Worm (Caenorhabditis elegans) whole organism, L3 larva: ENCODE measurements around the gene C13B4.1.

Experiments used
- R02D3.7 ChIP-seq: fragments of 150-350 bp; optimal IDR thresholded peaks from 2 replicates; lab custom pipeline; 2014; ENCODE audit warnings: missing biosample characterization, missing genetic modification characterization
- ZK546.5 ChIP-seq: sonication (generic microtip); optimal IDR thresholded peaks from 2 replicates; lab custom pipeline; 2017; ENCODE audit warnings: missing biosample characterization, missing genetic modification characterization
- ceh-16 ChIP-seq: sonication (generic microtip); optimal IDR thresholded peaks from 2 replicates; lab custom pipeline; 2017; ENCODE audit warnings: missing biosample characterization, missing genetic modification characterization
- ceh-28 ChIP-seq: fragments of 150-350 bp; optimal IDR thresholded peaks from 2 replicates; lab custom pipeline; 2014; ENCODE audit warnings: missing biosample characterization, missing genetic modification reagents, missing genetic modification characterization
- ceh-82 ChIP-seq: fragments of 150-350 bp; optimal IDR thresholded peaks from 2 replicates; lab custom pipeline; 2014; ENCODE audit warnings: missing biosample characterization, missing genetic modification characterization
- daf-12 ChIP-seq: fragments of 150-350 bp; optimal IDR thresholded peaks from 2 replicates; lab custom pipeline; 2014; ENCODE audit warnings: missing biosample characterization, missing genetic modification reagents, missing genetic modification characterization
- egl-5 ChIP-seq: fragments of 150-350 bp; optimal IDR thresholded peaks from 2 replicates; lab custom pipeline; 2017; ENCODE audit warnings: missing biosample characterization, missing genetic modification reagents, missing genetic modification characterization, inconsistent platforms
- elt-1 ChIP-seq: fragments of 150-350 bp; optimal IDR thresholded peaks from 2 replicates; lab custom pipeline; 2014; ENCODE audit warnings: missing biosample characterization, missing genetic modification characterization
- elt-2 ChIP-seq: sonication (generic microtip); optimal IDR thresholded peaks from 2 replicates; lab custom pipeline; 2016; ENCODE audit warnings: missing genetic modification reagents, mild to moderate bottlenecking, missing genetic modification characterization, missing compliant biosample characterization
- eor-1 ChIP-seq, 2 experiments: fragments of 150-350 bp; optimal IDR thresholded peaks; 2 replicates each; lab custom pipeline; 2014 to 2018; ENCODE audit warnings: missing biosample characterization in 2 of 2, missing genetic modification characterization in 2 of 2
- fkh-10 ChIP-seq: sonication (generic microtip); optimal IDR thresholded peaks from 2 replicates; lab custom pipeline; 2017; ENCODE audit warnings: missing biosample characterization, missing genetic modification reagents, missing genetic modification characterization
- fkh-2 ChIP-seq: fragments of 150-350 bp; optimal IDR thresholded peaks from 2 replicates; lab custom pipeline; 2014; ENCODE audit warnings: missing biosample characterization, missing genetic modification reagents, missing genetic modification characterization
- fos-1 ChIP-seq: fragments of 150-350 bp; optimal IDR thresholded peaks from 2 replicates; lab custom pipeline; 2014; ENCODE audit warnings: missing biosample characterization, missing genetic modification characterization
- hmg-11 ChIP-seq: sonication (generic microtip); optimal IDR thresholded peaks from 2 replicates; lab custom pipeline; 2016; ENCODE audit warnings: missing genetic modification characterization, missing compliant biosample characterization
- jun-1 ChIP-seq: fragments of 150-350 bp; optimal IDR thresholded peaks from 2 replicates; lab custom pipeline; 2014; ENCODE audit warnings: missing biosample characterization, missing genetic modification reagents, missing genetic modification characterization
- lin-15B ChIP-seq: fragments of 150-350 bp; optimal IDR thresholded peaks from 2 replicates; lab custom pipeline; 2014; ENCODE audit warnings: missing biosample characterization, missing genetic modification characterization
- lin-39 ChIP-seq: fragments of 150-350 bp; optimal IDR thresholded peaks from 2 replicates; lab custom pipeline; 2018; ENCODE audit warnings: missing biosample characterization, missing genetic modification reagents, missing genetic modification characterization
- lsy-12 ChIP-seq: sonication (generic microtip); optimal IDR thresholded peaks from 2 replicates; lab custom pipeline; 2016; ENCODE audit warnings: mild to moderate bottlenecking, missing genetic modification characterization, missing compliant biosample characterization
- mdl-1 ChIP-seq: fragments of 150-350 bp; optimal IDR thresholded peaks from 2 replicates; lab custom pipeline; 2014; ENCODE audit warnings: missing biosample characterization, missing genetic modification characterization
- mml-1 ChIP-seq: fragments of 150-350 bp; sonication (generic microtip); optimal IDR thresholded peaks from 3 replicates; lab custom pipeline; 2014; ENCODE audit warnings: missing biosample characterization, missing genetic modification characterization
- nfya-1 ChIP-seq: sonication (generic microtip); optimal IDR thresholded peaks from 2 replicates; lab custom pipeline; 2017; ENCODE audit warnings: missing genetic modification characterization, mild to moderate bottlenecking, missing compliant biosample characterization, antibody characterized with exemption, moderate library complexity; ENCODE audit not compliant: insufficient read depth
- nhr-11 ChIP-seq: fragments of 150-350 bp; optimal IDR thresholded peaks from 2 replicates; lab custom pipeline; 2014; ENCODE audit warnings: missing biosample characterization, missing genetic modification characterization
- nhr-237 ChIP-seq: fragments of 150-350 bp; optimal IDR thresholded peaks from 2 replicates; lab custom pipeline; 2014; ENCODE audit warnings: missing biosample characterization, missing genetic modification characterization
- nhr-25 ChIP-seq: sonication (generic microtip); optimal IDR thresholded peaks from 2 replicates; lab custom pipeline; 2017; ENCODE audit warnings: missing biosample characterization, missing genetic modification characterization
- nhr-28 ChIP-seq: fragments of 150-350 bp; optimal IDR thresholded peaks from 2 replicates; lab custom pipeline; 2014; ENCODE audit warnings: missing biosample characterization, missing genetic modification characterization
- nhr-67 ChIP-seq: fragments of 150-350 bp; optimal IDR thresholded peaks from 2 replicates; lab custom pipeline; 2014; ENCODE audit warnings: missing biosample characterization, missing genetic modification characterization
- nhr-76 ChIP-seq: fragments of 150-350 bp; sonication (generic microtip); optimal IDR thresholded peaks from 5 replicates; lab custom pipeline; 2014; ENCODE audit warnings: missing biosample characterization, missing genetic modification characterization
- nhr-77 ChIP-seq: fragments of 150-350 bp; optimal IDR thresholded peaks from 2 replicates; lab custom pipeline; 2014; ENCODE audit warnings: missing biosample characterization, missing genetic modification characterization
- pha-4 ChIP-seq: fragments of 150-350 bp; optimal IDR thresholded peaks from 2 replicates; lab custom pipeline; 2014; ENCODE audit warnings: missing biosample characterization, missing genetic modification reagents, missing genetic modification characterization
- pqm-1 ChIP-seq: fragments of 150-350 bp; optimal IDR thresholded peaks from 2 replicates; lab custom pipeline; 2017; ENCODE audit warnings: missing biosample characterization, missing genetic modification characterization, inconsistent platforms
- skn-1 ChIP-seq: fragments of 150-350 bp; optimal IDR thresholded peaks from 2 replicates; lab custom pipeline; 2014; ENCODE audit warnings: missing biosample characterization, missing genetic modification characterization
- snpc-4 ChIP-seq: fragments of 150-350 bp; optimal IDR thresholded peaks from 2 replicates; lab custom pipeline; 2014; ENCODE audit warnings: missing biosample characterization, missing genetic modification characterization
- tbx-2 ChIP-seq: sonication (generic microtip); optimal IDR thresholded peaks from 2 replicates; lab custom pipeline; 2016; ENCODE audit warnings: mild to moderate bottlenecking, missing genetic modification characterization, missing compliant biosample characterization
- unc-39 ChIP-seq: sonication (generic microtip); optimal IDR thresholded peaks from 4 replicates; lab custom pipeline; 2017; ENCODE audit warnings: missing biosample characterization, missing genetic modification characterization
- unc-62 ChIP-seq: fragments of 150-350 bp; sonication (generic microtip); optimal IDR thresholded peaks from 4 replicates; lab custom pipeline; 2014; ENCODE audit warnings: missing biosample characterization, missing genetic modification reagents, missing genetic modification characterization
- zag-1 ChIP-seq: fragments of 150-350 bp; optimal IDR thresholded peaks from 2 replicates; lab custom pipeline; 2014; ENCODE audit warnings: missing biosample characterization, missing genetic modification characterization
- ztf-4 ChIP-seq: fragments of 150-350 bp; optimal IDR thresholded peaks from 2 replicates; lab custom pipeline; 2014; ENCODE audit warnings: missing biosample characterization, missing genetic modification characterization

Gene C13B4.1

DNA sequence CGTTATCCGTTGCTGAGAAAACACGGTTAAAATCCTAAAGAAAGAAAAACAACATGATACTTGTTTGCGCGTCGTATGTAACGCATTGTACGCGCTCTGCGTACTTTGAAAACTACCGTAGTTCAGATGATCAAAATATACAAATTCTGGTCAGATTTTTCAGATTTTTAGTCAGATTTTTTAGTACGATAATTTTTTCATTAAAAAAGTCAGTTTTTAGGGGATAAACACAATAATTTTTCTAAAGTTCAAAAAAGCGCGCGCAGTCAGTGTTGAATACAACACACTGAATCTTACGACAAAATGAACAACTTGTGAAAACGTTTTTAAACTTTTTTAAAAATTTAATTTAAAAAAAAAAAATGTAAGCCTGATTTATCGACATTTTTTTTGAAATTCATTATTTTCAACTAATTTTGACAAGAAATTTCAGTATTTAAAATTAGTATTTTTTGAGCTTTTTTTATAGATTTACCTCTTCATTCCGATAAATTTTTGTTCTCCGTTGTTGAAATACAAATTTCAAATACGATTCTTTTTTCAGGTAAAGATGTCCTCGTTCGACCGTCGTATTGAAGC is 44.3 kb upstream of the C13B4.1 start, which contains the start of gene pot-2:
Gene pot-2, plus strand, starts transcription at position 529 of the 579 bp plus-strand sequence.
- no peak for TF ChIP-seq ceh-82 (tag; lab: Kevin White, UChicago)
- TF ChIP-seq daf-12 (tag; lab: Kevin White, UChicago), result no peak
- TF ChIP-seq nfya-1 (tag; lab: Kevin White, UChicago), result no peak
- no peak for TF ChIP-seq pha-4
- TF ChIP-seq R02D3.7 (tag; lab: Kevin White, UChicago), result no peak
- no peak for TF ChIP-seq ceh-16 (tag; lab: Kevin White, UChicago)
- TF ChIP-seq nhr-28 (tag; lab: Kevin White, UChicago), result no peak
- no peak for TF ChIP-seq lsy-12 (tag; lab: Kevin White, UChicago)
- no peak for TF ChIP-seq fkh-2 (tag; lab: Kevin White, UChicago)

DNA sequence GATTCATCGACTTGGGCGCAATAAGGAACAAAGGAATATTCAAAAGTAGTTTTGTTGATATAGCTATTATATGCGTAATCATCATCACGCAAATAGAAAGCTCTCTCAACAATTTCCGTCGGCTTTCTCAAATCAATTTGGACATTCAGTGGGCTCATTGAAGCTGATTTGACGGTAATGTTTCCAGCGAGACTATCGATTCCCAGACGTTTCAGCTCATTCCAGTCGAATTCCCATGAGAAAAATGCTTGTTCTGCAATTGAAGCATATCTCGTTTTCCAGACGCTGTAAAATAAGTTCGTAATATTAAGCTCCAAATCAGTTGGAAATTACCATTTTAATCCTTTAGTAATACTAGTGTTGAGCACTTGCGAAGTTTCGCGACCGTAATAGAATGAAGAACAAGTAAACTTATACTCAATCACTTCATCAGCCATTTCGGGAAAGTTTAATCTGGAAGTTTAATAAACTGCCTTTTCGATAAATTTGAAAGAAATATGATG is 43.7 kb upstream of the C13B4.1 start, which contains the start of gene btb-20:
Gene btb-20, minus strand, starts transcription at position 453 of the 503 bp plus-strand sequence.
- TF ChIP-seq fos-1, result no peak
- TF ChIP-seq R02D3.7 (tag; lab: Kevin White, UChicago), result no peak
- no peak for TF ChIP-seq fkh-10 (GFP tag; lab: Kevin White, UChicago)
- no peak for TF ChIP-seq zag-1 (tag; lab: Kevin White, UChicago)
- no peak for TF ChIP-seq mdl-1 (tag; lab: Kevin White, UChicago)
- no peak for TF ChIP-seq skn-1 (tag; lab: Kevin White, UChicago)
- TF ChIP-seq fkh-2 (tag; lab: Kevin White, UChicago), result no peak
- no peak for TF ChIP-seq nhr-28 (tag; lab: Kevin White, UChicago)
- TF ChIP-seq elt-1 (tag; lab: Kevin White, UChicago), result no peak
- TF ChIP-seq pqm-1 (tag; lab: Kevin White, UChicago), result no peak
- TF ChIP-seq jun-1 (tag; lab: Kevin White, UChicago), result no peak
- no peak for TF ChIP-seq nhr-237 (tag; lab: Kevin White, UChicago)

ce11 chrII:14522037-14522436 is 42.6 kb upstream of the C13B4.1 start, which contains the start of gene btb-19:
Gene btb-19 (minus strand): TSS chrII:14522137.
- TF ChIP-seq lsy-12 (tag; lab: Kevin White, UChicago) (no peak), snpc-4 (no peak), tbx-2 (tag; lab: Kevin White, UChicago) (no peak), fkh-10 (GFP tag; lab: Kevin White, UChicago) (no peak), ceh-16 (tag; lab: Kevin White, UChicago) (no peak), zag-1 (tag; lab: Kevin White, UChicago) (no peak), jun-1 (tag; lab: Kevin White, UChicago) (no peak), ceh-28 (no peak), elt-2 (tag; lab: Kevin White, UChicago) (no peak), ZK546.5 (tag; lab: Kevin White, UChicago) (no peak), nhr-11 (tag; lab: Kevin White, UChicago) (no peak), pha-4 (no peak), nhr-76 (tag; lab: Kevin White, UChicago) (no peak), lin-39 (tag; lab: Kevin White, UChicago) (no peak), hmg-11 (no peak), unc-62 (GFP tag; lab: Kevin White, UChicago) (no peak), ceh-82 (tag; lab: Kevin White, UChicago) (no peak), R02D3.7 (tag; lab: Kevin White, UChicago) (no peak), fkh-2 (tag; lab: Kevin White, UChicago) (no peak), nfya-1 (tag; lab: Kevin White, UChicago) (no peak)
- TF ChIP-seq, all 47 proteins: peak for 0

- no peak for TF ChIP-seq nhr-11 (tag; lab: Kevin White, UChicago)
- no peak for TF ChIP-seq daf-12 (tag; lab: Kevin White, UChicago)
- TF ChIP-seq unc-62 (GFP tag; lab: Kevin White, UChicago), result no peak
- TF ChIP-seq ceh-82 (tag; lab: Kevin White, UChicago), result no peak
- no peak for TF ChIP-seq mml-1
- TF ChIP-seq ceh-28, result no peak
- TF ChIP-seq egl-5, result no peak
- no peak for TF ChIP-seq eor-1 (tag; optimal IDR thresholded peaks at IDR 0.05; lab: Kevin White, UChicago)
- no peak for TF ChIP-seq hmg-11
- no peak for TF ChIP-seq nhr-237 (tag; lab: Kevin White, UChicago)
- no peak for TF ChIP-seq unc-39 (tag; lab: Kevin White, UChicago)
- TF ChIP-seq nhr-76 (tag; lab: Kevin White, UChicago), result no peak
- TF ChIP-seq pqm-1 (tag; lab: Kevin White, UChicago), result no peak
- TF ChIP-seq lin-15B, result no peak
- TF ChIP-seq nfya-1 (tag; lab: Kevin White, UChicago), result no peak
- TF ChIP-seq nhr-25, result no peak
- TF ChIP-seq nhr-67, result no peak
- no peak for TF ChIP-seq nhr-28 (tag; lab: Kevin White, UChicago)
- TF ChIP-seq nhr-77 (tag; lab: Kevin White, UChicago), result no peak
- no peak for TF ChIP-seq ztf-4 (tag; lab: Kevin White, UChicago)
Measured at ce11 chrII:14515017-14515416, 35.6 kb upstream of the C13B4.1 start, which contains the start of gene K10H10.9. Gene K10H10.9 (minus strand): TSS chrII:14515117.
